Fruit fly (Drosophila melanogaster): ENCODE results near the gene CG11345.

The CG11345 gene

DNA sequence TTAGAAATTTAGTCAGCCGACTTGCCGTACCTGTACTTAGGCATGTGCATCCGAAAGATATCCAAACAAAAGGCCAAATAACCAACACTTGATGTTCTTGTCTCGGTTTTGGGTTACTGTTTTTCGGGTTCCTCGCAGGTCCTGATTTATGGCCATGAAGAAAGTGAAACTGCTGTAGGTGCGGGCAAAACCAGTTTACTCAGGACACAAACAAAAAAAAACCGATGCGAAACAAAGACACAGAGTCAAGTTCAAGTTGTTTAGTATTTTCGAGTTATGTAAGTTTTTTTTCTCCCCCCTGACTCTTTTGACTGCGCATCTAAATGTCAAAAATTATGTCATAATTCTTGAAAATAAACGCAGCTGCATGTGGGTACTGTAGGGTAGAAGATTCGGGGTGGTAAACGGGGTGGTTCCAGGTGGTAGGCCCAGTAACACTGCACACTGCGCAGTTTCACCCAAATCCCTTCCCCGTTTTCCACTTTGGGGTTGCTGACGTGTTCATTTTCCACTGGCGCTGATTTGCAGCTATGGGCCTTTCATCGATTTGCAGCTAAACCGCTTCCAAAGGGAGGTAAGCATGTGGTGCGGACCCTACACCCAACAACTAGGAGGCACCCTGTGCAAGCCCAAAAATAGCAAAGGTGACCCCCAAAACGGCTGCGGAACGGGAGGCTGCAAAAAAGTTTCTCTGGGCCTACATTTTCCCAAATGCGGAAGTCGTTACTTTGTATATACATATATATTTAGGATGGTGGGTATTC, 48.6 kb downstream of the CG11345 start (continued):
- TF ChIP-seq Hmr (GFP tag; optimal IDR thresholded peaks at IDR 0.05): no peak
- TF ChIP-seq Side (GFP tag; optimal IDR thresholded peaks at IDR 0.05): no peak
- TF ChIP-seq lola (GFP tag; optimal IDR thresholded peaks at IDR 0.05): no peak

dm6 chr3L:4408313-4409133, 49.4 kb downstream of the CG11345 start:
- TF ChIP-seq zf30C (GFP tag; optimal IDR thresholded peaks at IDR 0.05) (peak; percentile 5), sens (GFP tag) (peak; percentile 77), kah (GFP tag; optimal IDR thresholded peaks at IDR 0.05) (no peak), CG4360 (GFP tag; IDR thresholded peaks at IDR 0.05) (0 out of 2 replicates have a peak, but pooled peaks have one; percentile 16), crp (GFP tag; optimal IDR thresholded peaks at IDR 0.05) (peak in 1 of 2 experiments; percentile 0), prd (optimal IDR thresholded peaks at IDR 0.05) (no peak), prd (GFP tag; IDR thresholded peaks at IDR 0.05) (0 out of 3 replicates have a peak, but pooled peaks have one; percentile 22), CG15479 (GFP tag; optimal IDR thresholded peaks at IDR 0.05) (peak; percentile 70), CG10274 (GFP tag; optimal IDR thresholded peaks at IDR 0.05) (no peak), zen (tag; optimal IDR thresholded peaks at IDR 0.05) (peak; percentile 93), chinmo (GFP tag; IDR thresholded peaks at IDR 0.05; ENCODE audit: partially characterized antibody) (0 out of 4 replicates have a peak, but pooled peaks have one; percentile 65), TFAM (GFP tag; optimal IDR thresholded peaks at IDR 0.05) (no peak)

DNA sequence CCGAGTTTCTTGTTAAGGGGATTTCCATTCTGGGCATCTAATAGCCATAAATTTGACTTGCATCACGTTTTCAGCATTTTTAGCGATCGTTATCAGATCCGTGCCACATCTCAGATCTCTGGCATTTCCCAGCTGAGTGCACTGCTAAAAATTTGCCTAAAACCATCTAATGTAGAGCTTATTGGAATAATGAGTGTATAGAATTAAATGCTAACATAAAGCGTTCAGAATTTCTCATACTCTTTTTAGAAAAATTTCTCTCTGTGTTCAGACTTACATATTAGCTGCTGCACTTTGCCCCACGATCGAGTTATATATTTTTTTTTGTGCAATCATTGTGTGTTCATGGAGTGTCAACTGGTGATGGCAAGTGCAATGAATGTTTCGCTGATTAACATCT, 50.2 kb downstream of the CG11345 start:
- TF ChIP-seq CG17385 (GFP tag; optimal IDR thresholded peaks at IDR 0.05): no peak
- no peak for TF ChIP-seq CG14050 (GFP tag; IDR thresholded peaks at IDR 0.05)
- TF ChIP-seq ci (GFP tag; IDR thresholded peaks at IDR 0.05): 0 out of 3 replicates have a peak, but pooled peaks have one; percentile 21
- no peak for TF ChIP-seq Dp (GFP tag; optimal IDR thresholded peaks at IDR 0.05)
- TF ChIP-seq lmd (GFP tag; IDR thresholded peaks at IDR 0.05): no peak
- no peak for TF ChIP-seq CG6854 (GFP tag; optimal IDR thresholded peaks at IDR 0.05)
- no peak for TF ChIP-seq emc (GFP tag; optimal IDR thresholded peaks at IDR 0.05)
- peak; percentile 37 for TF ChIP-seq chn (GFP tag; optimal IDR thresholded peaks at IDR 0.05)
- peak; percentile 23 for TF ChIP-seq Sox102F (GFP tag; optimal IDR thresholded peaks at IDR 0.05)
- no peak for TF ChIP-seq CG8944 (GFP tag; optimal IDR thresholded peaks at IDR 0.05)
- TF ChIP-seq E2f2 (GFP tag; IDR thresholded peaks at IDR 0.05): no peak
- peak; percentile 33 to 38 for TF ChIP-seq bsh (GFP tag; optimal IDR thresholded peaks at IDR 0.05)
- no peak for TF ChIP-seq D19B (GFP tag; optimal IDR thresholded peaks at IDR 0.05)
- TF ChIP-seq sqz (GFP tag; optimal IDR thresholded peaks at IDR 0.05): no peak
- TF ChIP-seq ewg (GFP tag; optimal IDR thresholded peaks at IDR 0.05): no peak
- TF ChIP-seq Trl (optimal IDR thresholded peaks at IDR 0.05): no peak
- TF ChIP-seq Trl (GFP tag; optimal IDR thresholded peaks at IDR 0.05): no peak
- TF ChIP-seq hth (optimal IDR thresholded peaks at IDR 0.05): no peak
- no peak for TF ChIP-seq CG13296 (GFP tag; optimal IDR thresholded peaks at IDR 0.05)
- no peak for TF ChIP-seq abd-A (tag; optimal IDR thresholded peaks at IDR 0.05)
- TF ChIP-seq phol (tag; optimal IDR thresholded peaks at IDR 0.05): no peak
- TF ChIP-seq B-H1 (GFP tag; IDR thresholded peaks at IDR 0.05): no peak
- no peak for TF ChIP-seq knrl (GFP tag; IDR thresholded peaks at IDR 0.05; ENCODE audit: partially characterized antibody)
- TF ChIP-seq bcd (GFP tag; optimal IDR thresholded peaks at IDR 0.05): no peak
- TF ChIP-seq gem (tag; optimal IDR thresholded peaks at IDR 0.05): peak; percentile 47
- no peak for TF ChIP-seq Ravus (GFP tag; IDR thresholded peaks at IDR 0.05)
- TF ChIP-seq NFAT (GFP tag; IDR thresholded peaks at IDR 0.05): no peak
- TF ChIP-seq Scr (GFP tag; IDR thresholded peaks at IDR 0.05; ENCODE audit: partially characterized antibody): no peak
- no peak for TF ChIP-seq HmgD (GFP tag; optimal IDR thresholded peaks at IDR 0.05)
- no peak for TF ChIP-seq CG13123 (GFP tag; optimal IDR thresholded peaks at IDR 0.05)
- 0 out of 3 replicates have a peak, but pooled peaks have one; percentile 9 for TF ChIP-seq ase (GFP tag; IDR thresholded peaks at IDR 0.05)
